In genomic region chr3R:18226043-18226808, dm6 we compare ENCODE assay signal across 1 fruit fly cellular context.
TF ChIP-seq lines count a peak whose summit lies in the region.

TSS of gene CG7168 (minus strand) at chr3R:18226082.
TSS of gene Mdh2 (plus strand) at chr3R:18226396.

TF ChIP-seq in whole organism, embryonic, 481 proteins besides CTCF, POLR2A, EP300 and RAD21 (continued from another document):
- TF ChIP-seq HmgZ (tag; optimal IDR thresholded peaks at IDR 0.05; lab: Kevin White, UChicago) (peak; percentile 60), CG8290 (GFP tag; optimal IDR thresholded peaks at IDR 0.05; lab: Kevin White, UChicago) (no peak), CG8290 (tag; optimal IDR thresholded peaks at IDR 0.05; lab: Kevin White, UChicago) (no peak), Med (GFP tag; lab: Kevin White, UChicago) (peak; percentile 72), CG34224 (GFP tag; IDR thresholded peaks at IDR 0.05; lab: Robert Waterston, UW; ENCODE audit: partially characterized antibody) (peak; percentile 79), YL-1 (GFP tag; optimal IDR thresholded peaks at IDR 0.05; lab: Kevin White, UChicago) (peak; percentile 0), vnd (GFP tag; IDR thresholded peaks at IDR 0.05; lab: Robert Waterston, UW; ENCODE audit: partially characterized antibody) (peak; percentile 81), sens-2 (GFP tag; IDR thresholded peaks at IDR 0.05; lab: Robert Waterston, UW) (no peak), sna (GFP tag; IDR thresholded peaks at IDR 0.05; lab: Robert Waterston, UW; ENCODE audit: partially characterized antibody) (peak; percentile 77; the same call in 1 of the 2 replicates), Aef1 (GFP tag; IDR thresholded peaks at IDR 0.05; lab: Robert Waterston, UW) (peak; percentile 11; the same call in 1 of the 3 replicates), Myb (GFP tag; optimal IDR thresholded peaks at IDR 0.05; lab: Kevin White, UChicago) (peak; percentile 53), CG6791 (GFP tag; IDR thresholded peaks at IDR 0.05; lab: Robert Waterston, UW; ENCODE audit: partially characterized antibody) (peak; percentile 86), sob (GFP tag; IDR thresholded peaks at IDR 0.05; lab: Robert Waterston, UW) (no peak), caup (GFP tag; optimal IDR thresholded peaks at IDR 0.05; lab: Kevin White, UChicago; ENCODE audit: severe bottlenecking) (peak; percentile 9), CG13424 (tag; optimal IDR thresholded peaks at IDR 0.05; lab: Kevin White, UChicago) (no peak), sens (GFP tag; lab: Kevin White, UChicago) (peak; percentile 71), MBD-R2 (GFP tag; IDR thresholded peaks at IDR 0.05; lab: Robert Waterston, UW) (peak; percentile 79), sug (tag; optimal IDR thresholded peaks at IDR 0.05; lab: Kevin White, UChicago) (peak; percentile 25), mirr (GFP tag; optimal IDR thresholded peaks at IDR 0.05; lab: Kevin White, UChicago) (peak; percentile 21), Doc3 (GFP tag; IDR thresholded peaks at IDR 0.05; lab: Robert Waterston, UW; ENCODE audit: partially characterized antibody) (peak; percentile 84), CG11723 (GFP tag; optimal IDR thresholded peaks at IDR 0.05; lab: Kevin White, UChicago) (no peak), NC2β (GFP tag; optimal IDR thresholded peaks at IDR 0.05; lab: Kevin White, UChicago) (peak; percentile 16), Hand (GFP tag; optimal IDR thresholded peaks at IDR 0.05; lab: Kevin White, UChicago) (no peak), CG34376 (GFP tag; optimal IDR thresholded peaks at IDR 0.05; lab: Kevin White, UChicago) (peak; percentile 12), CG30403 (GFP tag; optimal IDR thresholded peaks at IDR 0.05; lab: Kevin White, UChicago) (peak; percentile 7), scrt (GFP tag; optimal IDR thresholded peaks at IDR 0.05; lab: Kevin White, UChicago) (peak; percentile 51), pfk (GFP tag; optimal IDR thresholded peaks at IDR 0.05; lab: Kevin White, UChicago) (no peak), CG12769 (tag; optimal IDR thresholded peaks at IDR 0.05; lab: Kevin White, UChicago) (peak; percentile 69), CG14860 (GFP tag; IDR thresholded peaks at IDR 0.05; lab: Robert Waterston, UW; ENCODE audit: partially characterized antibody) (peak; percentile 79), chn (GFP tag; optimal IDR thresholded peaks at IDR 0.05; lab: Kevin White, UChicago) (peak; percentile 9), CG16815 (GFP tag; optimal IDR thresholded peaks at IDR 0.05; lab: Kevin White, UChicago) (no peak), nerfin-2 (GFP tag; IDR thresholded peaks at IDR 0.05; lab: Robert Waterston, UW; ENCODE audit: partially characterized antibody) (peak; percentile 92), CG15514 (GFP tag; optimal IDR thresholded peaks at IDR 0.05; lab: Kevin White, UChicago) (peak; percentile 43), lilli (GFP tag; optimal IDR thresholded peaks at IDR 0.05; lab: Kevin White, UChicago) (peak; percentile 32), CG7372 (GFP tag; IDR thresholded peaks at IDR 0.05; lab: Robert Waterston, UW) (no peak), hb (GFP tag; IDR thresholded peaks at IDR 0.05; lab: Robert Waterston, UW; ENCODE audit: partially characterized antibody) (peak; percentile 82), CG1647 (GFP tag; optimal IDR thresholded peaks at IDR 0.05; lab: Kevin White, UChicago) (no peak), CG4360 (GFP tag; IDR thresholded peaks at IDR 0.05; lab: Robert Waterston, UW) (peak; percentile 92), CoRest (tag; optimal IDR thresholded peaks at IDR 0.05; lab: Kevin White, UChicago) (peak; percentile 15), knrl (GFP tag; IDR thresholded peaks at IDR 0.05; lab: Robert Waterston, UW; ENCODE audit: partially characterized antibody) (peak; percentile 79), CG12391 (tag; optimal IDR thresholded peaks at IDR 0.05; lab: Kevin White, UChicago) (peak; percentile 30), Neu2 (GFP tag; optimal IDR thresholded peaks at IDR 0.05; lab: Kevin White, UChicago; ENCODE audit: borderline replicate concordance) (no peak), run (tag; optimal IDR thresholded peaks at IDR 0.05; lab: Kevin White, UChicago) (no peak), mld (GFP tag; IDR thresholded peaks at IDR 0.05; lab: Robert Waterston, UW; ENCODE audit: partially characterized antibody) (peak; percentile 73; the same call in 2 of the 3 replicates), CG9609 (GFP tag; optimal IDR thresholded peaks at IDR 0.05; lab: Kevin White, UChicago) (no peak), CG42726 (GFP tag; IDR thresholded peaks at IDR 0.05; lab: Robert Waterston, UW; ENCODE audit: partially characterized antibody) (peak; percentile 79), grau (tag; optimal IDR thresholded peaks at IDR 0.05; lab: Kevin White, UChicago) (peak; percentile 1), nerfin-1 (tag; optimal IDR thresholded peaks at IDR 0.05; lab: Kevin White, UChicago) (peak; percentile 18), ato (GFP tag; IDR thresholded peaks at IDR 0.05; lab: Robert Waterston, UW; ENCODE audit: partially characterized antibody) (peak; percentile 91), CG4617 (GFP tag; optimal IDR thresholded peaks at IDR 0.05; lab: Kevin White, UChicago; ENCODE audit: borderline replicate concordance) (peak; percentile 30), Ets97D (GFP tag; optimal IDR thresholded peaks at IDR 0.05; lab: Kevin White, UChicago) (peak; percentile 67), gro (GFP tag; optimal IDR thresholded peaks at IDR 0.05; lab: Kevin White, UChicago) (no peak), CG18619 (GFP tag; optimal IDR thresholded peaks at IDR 0.05; lab: Kevin White, UChicago) (no peak), vvl (GFP tag; IDR thresholded peaks at IDR 0.05; lab: Robert Waterston, UW) (0 out of 2 replicates have a peak, but pooled peaks have one; percentile 43), CG17186 (GFP tag; optimal IDR thresholded peaks at IDR 0.05; lab: Kevin White, UChicago) (peak; percentile 19), zen2 (GFP tag; IDR thresholded peaks at IDR 0.05; lab: Robert Waterston, UW; ENCODE audit: partially characterized antibody) (peak; percentile 67; the same call in 2 of the 3 replicates), pros (GFP tag; optimal IDR thresholded peaks at IDR 0.05; lab: Kevin White, UChicago) (no peak), Camta (GFP tag; optimal IDR thresholded peaks at IDR 0.05; lab: Kevin White, UChicago) (no peak), phol (tag; optimal IDR thresholded peaks at IDR 0.05; lab: Kevin White, UChicago) (peak; percentile 44), MESR4 (GFP tag; optimal IDR thresholded peaks at IDR 0.05; lab: Kevin White, UChicago) (peak; percentile 34), CG3726 (GFP tag; IDR thresholded peaks at IDR 0.05; lab: Robert Waterston, UW) (no peak), trem (tag; optimal IDR thresholded peaks at IDR 0.05; lab: Kevin White, UChicago) (peak; percentile 99), CG15601 (tag; optimal IDR thresholded peaks at IDR 0.05; lab: Kevin White, UChicago) (peak; percentile 15), nmo (GFP tag; optimal IDR thresholded peaks at IDR 0.05; lab: Kevin White, UChicago) (peak; percentile 47), Dll (GFP tag; IDR thresholded peaks at IDR 0.05; lab: Robert Waterston, UW; ENCODE audit: partially characterized antibody) (peak; percentile 88), CG16813 (GFP tag; IDR thresholded peaks at IDR 0.05; lab: Robert Waterston, UW; ENCODE audit: partially characterized antibody) (peak; percentile 81), Opbp (GFP tag; IDR thresholded peaks at IDR 0.05; lab: Robert Waterston, UW; ENCODE audit: partially characterized antibody) (peak; percentile 87; the same call in 2 of the 3 replicates), CG2116 (GFP tag; optimal IDR thresholded peaks at IDR 0.05; lab: Kevin White, UChicago) (peak; percentile 98), CG7839 (tag; optimal IDR thresholded peaks at IDR 0.05; lab: Kevin White, UChicago) (no peak), CG1603 (tag; optimal IDR thresholded peaks at IDR 0.05; lab: Kevin White, UChicago) (peak; percentile 53), CG10267 (tag; optimal IDR thresholded peaks at IDR 0.05; lab: Kevin White, UChicago) (peak; percentile 16), zen (tag; optimal IDR thresholded peaks at IDR 0.05; lab: Kevin White, UChicago) (no peak), CG17829 (tag; optimal IDR thresholded peaks at IDR 0.05; lab: Kevin White, UChicago) (peak; percentile 31), Sry-δ (GFP tag; optimal IDR thresholded peaks at IDR 0.05; lab: Kevin White, UChicago) (peak; percentile 83), stwl (tag; optimal IDR thresholded peaks at IDR 0.05; lab: Kevin White, UChicago) (peak; percentile 86), Nf-YC (tag; optimal IDR thresholded peaks at IDR 0.05; lab: Kevin White, UChicago) (peak; percentile 83), CG9797 (GFP tag; optimal IDR thresholded peaks at IDR 0.05; lab: Kevin White, UChicago) (peak; percentile 30), Lhr (GFP tag; optimal IDR thresholded peaks at IDR 0.05; lab: Kevin White, UChicago) (peak; percentile 16), CG2712 (tag; optimal IDR thresholded peaks at IDR 0.05; lab: Kevin White, UChicago) (peak; percentile 13), chinmo (GFP tag; IDR thresholded peaks at IDR 0.05; lab: Robert Waterston, UW; ENCODE audit: partially characterized antibody) (peak; percentile 73; the same call in 3 of the 4 replicates), amos (GFP tag; IDR thresholded peaks at IDR 0.05; lab: Robert Waterston, UW; ENCODE audit: partially characterized antibody) (peak; percentile 79), Nf-YB (GFP tag; optimal IDR thresholded peaks at IDR 0.05; lab: Kevin White, UChicago) (peak; percentile 88), klu (GFP tag; IDR thresholded peaks at IDR 0.05; lab: Robert Waterston, UW) (peak; percentile 30; the same call in 1 of the 2 replicates), zfh1 (GFP tag; IDR thresholded peaks at IDR 0.05; lab: Robert Waterston, UW) (0 out of 3 replicates have a peak, but pooled peaks have one; percentile 17), pan (optimal IDR thresholded peaks at IDR 0.05; lab: Kevin White, UChicago) (no peak), pan (GFP tag; optimal IDR thresholded peaks at IDR 0.05 in 1 of 2, IDR thresholded peaks at IDR 0.05 in 1 of 2) (peak in 1 of 2 experiments; percentile 18), unc-4 (GFP tag; IDR thresholded peaks at IDR 0.05; lab: Robert Waterston, UW; ENCODE audit: partially characterized antibody) (peak; percentile 82), CG11504 (tag; optimal IDR thresholded peaks at IDR 0.05; lab: Kevin White, UChicago) (peak; percentile 2), lov (optimal IDR thresholded peaks at IDR 0.05; lab: Kevin White, UChicago) (no peak), lov (GFP tag; IDR thresholded peaks at IDR 0.05; lab: Robert Waterston, UW) (no peak), BEAF-32 (GFP tag; optimal IDR thresholded peaks at IDR 0.05; lab: Kevin White, UChicago) (peak; percentile 81), CHES-1-like (GFP tag; optimal IDR thresholded peaks at IDR 0.05; lab: Kevin White, UChicago) (peak; percentile 36), CG33213 (GFP tag; optimal IDR thresholded peaks at IDR 0.05; lab: Kevin White, UChicago) (no peak), Deaf1 (tag; optimal IDR thresholded peaks at IDR 0.05; lab: Kevin White, UChicago) (no peak), Dref (GFP tag; IDR thresholded peaks at IDR 0.05; lab: Robert Waterston, UW) (peak; percentile 92), Bgb (GFP tag; IDR thresholded peaks at IDR 0.05; lab: Robert Waterston, UW; ENCODE audit: partially characterized antibody) (peak; percentile 88), Hmr (GFP tag; optimal IDR thresholded peaks at IDR 0.05; lab: Kevin White, UChicago) (peak; percentile 14), slbo (GFP tag; IDR thresholded peaks at IDR 0.05; lab: Robert Waterston, UW) (no peak), CG12104 (GFP tag; optimal IDR thresholded peaks at IDR 0.05; lab: Kevin White, UChicago) (no peak), tin (GFP tag; optimal IDR thresholded peaks at IDR 0.05; lab: Kevin White, UChicago) (peak; percentile 4), CG8944 (GFP tag; optimal IDR thresholded peaks at IDR 0.05; lab: Kevin White, UChicago) (no peak), hbn (GFP tag; IDR thresholded peaks at IDR 0.05; lab: Robert Waterston, UW; ENCODE audit: partially characterized antibody) (peak; percentile 69), bbx (GFP tag; IDR thresholded peaks at IDR 0.05; lab: Robert Waterston, UW; ENCODE audit: partially characterized antibody) (peak; percentile 79), unpg (GFP tag; optimal IDR thresholded peaks at IDR 0.05; lab: Kevin White, UChicago) (no peak), Sin3A (optimal IDR thresholded peaks at IDR 0.05; lab: Kevin White, UChicago) (peak; percentile 60), CG3281 (GFP tag; optimal IDR thresholded peaks at IDR 0.05; lab: Kevin White, UChicago) (peak; percentile 41), CG11560 (tag; IDR thresholded peaks at IDR 0.05; lab: Robert Waterston, UW) (peak; percentile 80; the same call in 2 of the 3 replicates), E2f2 (GFP tag; IDR thresholded peaks at IDR 0.05; lab: Robert Waterston, UW) (peak; percentile 80), lab (GFP tag; optimal IDR thresholded peaks at IDR 0.05; lab: Kevin White, UChicago) (peak; percentile 40), CG12659 (GFP tag; optimal IDR thresholded peaks at IDR 0.05; lab: Kevin White, UChicago) (peak; percentile 77), Fer1 (GFP tag; optimal IDR thresholded peaks at IDR 0.05; lab: Kevin White, UChicago) (peak; percentile 3), HLH4C (GFP tag; IDR thresholded peaks at IDR 0.05; lab: Robert Waterston, UW; ENCODE audit: partially characterized antibody) (peak; percentile 94), HmgD (GFP tag; optimal IDR thresholded peaks at IDR 0.05; lab: Kevin White, UChicago) (peak; percentile 2), gfzf (GFP tag; optimal IDR thresholded peaks at IDR 0.05; lab: Kevin White, UChicago) (peak; percentile 18), pzg (GFP tag; optimal IDR thresholded peaks at IDR 0.05; lab: Kevin White, UChicago) (peak; percentile 77), br (optimal IDR thresholded peaks at IDR 0.05; lab: Kevin White, UChicago) (no peak)
TF ChIP-seq in whole organism, embryonic: peak in this region for 99.
